Worm (Caenorhabditis elegans) whole organism, midembryonic: Measurements from ENCODE around the gene rpn-7.
A peak's percentile ranks its signal among the peaks of the same experiment; 100 is the strongest.
"Not testable (repeated sequence)": the region's sequence is repeated elsewhere in the genome, so short reads cannot be mapped to it uniquely, and the experiment has no call there.

Experiments
- T22C8.4 ChIP-seq: fragments of 200-800 bp; sonication (Bioruptor generic); IDR thresholded peaks from 2 replicates; pipeline ENCODE4 v1.3.6; 2022; ENCODE audit warnings: missing genetic modification characterization, missing compliant biosample characterization
- cog-1 ChIP-seq: sonication (generic microtip); optimal IDR thresholded peaks from 2 replicates; lab custom pipeline; 2016; ENCODE audit warnings: missing genetic modification characterization, missing compliant biosample characterization
- flt-1 ChIP-seq: fragments of 200-800 bp; sonication (Bioruptor generic); IDR thresholded peaks from 2 replicates; pipeline ENCODE4 v1.3.6; 2022; ENCODE audit warnings: missing genetic modification characterization, missing compliant biosample characterization
- klf-2 ChIP-seq: fragments of 200-800 bp; sonication (Bioruptor generic); conservative IDR thresholded peaks from 2 replicates; pipeline ENCODE4 v1.3.6; 2022; ENCODE audit warnings: missing genetic modification reagents, missing genetic modification characterization, missing compliant biosample characterization
- med-1 ChIP-seq: sonication (generic microtip); optimal IDR thresholded peaks from 2 replicates; lab custom pipeline; 2017; ENCODE audit warnings: missing genetic modification characterization, mild to moderate bottlenecking, missing compliant biosample characterization, antibody characterized with exemption, missing genetic modification reagents; ENCODE audit not compliant: insufficient read depth
- ref-1 ChIP-seq: fragments of 200-800 bp; sonication (Bioruptor generic); conservative IDR thresholded peaks from 2 replicates; pipeline ENCODE4 v1.3.6; 2022; ENCODE audit warnings: missing genetic modification reagents, missing genetic modification characterization, missing compliant biosample characterization
- tab-1 ChIP-seq: fragments of 200-800 bp; sonication (Bioruptor generic); IDR thresholded peaks from 2 replicates; pipeline ENCODE4 v1.3.6; 2022; ENCODE audit warnings: missing genetic modification characterization, missing compliant biosample characterization
- ztf-23 ChIP-seq: fragments of 200-800 bp; sonication (Bioruptor generic); IDR thresholded peaks from 2 replicates; pipeline ENCODE4 v1.3.6; 2022; ENCODE audit warnings: missing genetic modification reagents, missing genetic modification characterization, missing compliant biosample characterization
- ztf-29 ChIP-seq: fragments of 200-800 bp; sonication (Bioruptor generic); IDR thresholded peaks from 2 replicates; pipeline ENCODE4 v1.3.6; 2022; ENCODE audit warnings: missing genetic modification reagents, missing genetic modification characterization, missing compliant biosample characterization

The rpn-7 gene

DNA sequence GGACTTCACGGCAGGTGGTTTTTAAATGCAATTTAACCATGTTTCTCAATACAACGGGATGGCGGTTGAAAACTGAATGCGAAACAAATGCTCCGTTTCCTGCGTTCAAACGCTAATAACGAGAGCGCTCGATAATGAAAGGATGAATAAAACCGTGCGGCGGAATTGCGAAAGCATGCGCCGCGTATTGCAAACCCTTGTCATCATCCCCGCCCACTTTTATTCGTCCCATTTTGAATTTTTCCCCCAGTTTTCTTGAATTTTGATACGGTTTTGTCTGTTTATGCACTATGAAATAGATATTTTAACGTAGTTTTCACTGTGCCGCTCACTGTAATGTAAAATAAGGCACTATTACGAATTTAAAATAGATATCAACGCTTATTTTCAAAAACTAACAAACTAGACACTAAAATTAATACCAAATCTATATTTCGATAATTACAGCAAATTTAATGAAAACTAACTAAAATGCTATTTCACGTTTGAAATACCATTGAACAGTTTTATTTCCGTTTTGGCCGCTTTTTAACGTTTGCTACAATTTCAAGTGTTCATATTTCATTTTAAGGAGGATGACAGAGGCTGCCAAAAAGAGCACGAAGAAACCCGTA, at the start of gene rpn-7, which contains the start of gene F49C12.9:
TSS of gene rpn-7 (plus strand) at position 564 of the 614 bp plus-strand sequence.
TSS of gene F49C12.9 (minus strand) at position 148 of the 614 bp plus-strand sequence.
- TF ChIP-seq tab-1 (GFP tag; lab: Robert Waterston, UW) (peak; percentile 81), T22C8.4 (GFP tag; lab: Robert Waterston, UW) (no peak), ztf-23 (GFP tag; lab: Robert Waterston, UW) (peak; percentile 85), med-1 (GFP tag; lab: Kevin White, UChicago) (peak; percentile 86), cog-1 (tag; lab: Kevin White, UChicago) (peak; percentile 52), ref-1 (GFP tag; lab: Robert Waterston, UW) (no peak), ztf-29 (GFP tag; lab: Robert Waterston, UW) (no peak), flt-1 (no peak; the same call in none of the 2 replicates)

DNA sequence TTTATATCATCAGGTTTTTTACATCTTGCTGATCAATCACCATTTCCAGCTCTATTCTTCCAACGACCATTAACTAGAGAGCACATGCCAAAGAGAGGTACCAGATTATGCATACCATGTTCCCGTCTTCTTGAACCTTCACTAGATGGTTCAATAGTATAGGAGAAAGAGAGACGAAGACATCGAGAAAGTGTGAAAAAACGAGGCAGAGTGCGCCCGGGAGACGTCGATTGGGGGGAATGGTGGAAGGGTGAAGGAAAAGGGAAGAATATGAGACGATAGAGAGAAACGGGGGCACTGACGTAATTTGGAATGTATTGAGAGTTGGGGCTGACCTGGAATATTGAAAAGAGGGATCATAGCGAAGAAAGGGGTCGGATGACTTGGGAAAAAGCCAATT, 48.9 kb upstream of the rpn-7 start:
- no peak for TF ChIP-seq ztf-23 (GFP tag; lab: Robert Waterston, UW)
- no peak for TF ChIP-seq tab-1 (GFP tag; lab: Robert Waterston, UW)
- TF ChIP-seq T22C8.4 (GFP tag; lab: Robert Waterston, UW): no peak
- no peak for TF ChIP-seq med-1 (GFP tag; lab: Kevin White, UChicago)
- no peak for TF ChIP-seq ztf-29 (GFP tag; lab: Robert Waterston, UW)
- no peak for TF ChIP-seq flt-1
- no peak for TF ChIP-seq klf-2
- no peak for TF ChIP-seq cog-1 (tag; lab: Kevin White, UChicago)
- TF ChIP-seq ref-1 (GFP tag; lab: Robert Waterston, UW): no peak

DNA sequence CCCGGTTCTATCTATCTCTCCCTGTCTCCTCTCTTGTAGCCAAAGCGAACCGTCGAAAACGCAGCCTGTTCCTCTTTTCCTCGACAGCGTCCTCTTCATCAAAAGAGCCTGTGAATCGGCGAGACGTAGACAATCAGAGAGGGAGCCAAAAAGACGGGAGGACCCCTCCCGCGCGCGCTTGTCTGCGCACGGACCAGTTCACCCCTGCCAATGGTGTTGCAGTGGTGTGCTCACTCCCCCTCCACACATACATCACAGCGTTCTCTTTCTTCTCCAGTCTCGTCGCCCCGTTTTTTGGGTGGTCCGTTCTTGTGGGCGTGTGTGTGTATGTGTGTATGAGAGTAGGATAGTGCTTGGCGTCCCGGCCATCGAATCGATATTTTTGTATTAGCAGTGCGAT, 47.5 kb upstream of the rpn-7 start:
- TF ChIP-seq flt-1: peak; percentile 66; the same call in 1 of the 2 replicates
- peak; percentile 68; the same call in 1 of the 2 replicates for TF ChIP-seq tab-1 (GFP tag; lab: Robert Waterston, UW)
- TF ChIP-seq ref-1 (GFP tag; lab: Robert Waterston, UW): no peak

DNA sequence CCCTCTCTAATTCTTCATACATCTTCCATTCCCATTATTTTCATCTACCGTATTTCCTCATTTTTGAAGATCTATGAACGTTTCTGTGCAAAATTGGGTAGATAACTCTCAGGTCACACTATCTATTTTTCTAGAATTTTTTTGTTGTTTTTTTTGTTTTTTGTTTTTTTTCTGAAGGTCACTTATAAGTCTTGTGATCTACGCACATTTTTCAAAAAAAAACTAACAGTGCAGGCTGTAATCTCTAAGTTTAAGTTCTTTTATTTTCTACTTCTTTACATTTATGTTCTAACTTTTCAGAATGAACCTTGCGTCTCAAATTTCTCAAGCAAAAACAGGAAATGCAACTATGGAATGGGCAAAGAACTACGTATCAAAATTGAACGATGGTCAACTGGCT, 46.6 kb upstream of the rpn-7 start, which contains the start of gene flh-3:
TSS of gene flh-3 (plus strand) at position 301 of the 400 bp plus-strand sequence.
- TF ChIP-seq klf-2: no peak
- no peak for TF ChIP-seq T22C8.4 (GFP tag; lab: Robert Waterston, UW)
- TF ChIP-seq ref-1 (GFP tag; lab: Robert Waterston, UW): no peak
- no peak for TF ChIP-seq ztf-23 (GFP tag; lab: Robert Waterston, UW)
- TF ChIP-seq tab-1 (GFP tag; lab: Robert Waterston, UW): no peak
- TF ChIP-seq flt-1: no peak
- TF ChIP-seq med-1 (GFP tag; lab: Kevin White, UChicago): no peak
- TF ChIP-seq ztf-29 (GFP tag; lab: Robert Waterston, UW): no peak
- no peak for TF ChIP-seq cog-1 (tag; lab: Kevin White, UChicago)

DNA sequence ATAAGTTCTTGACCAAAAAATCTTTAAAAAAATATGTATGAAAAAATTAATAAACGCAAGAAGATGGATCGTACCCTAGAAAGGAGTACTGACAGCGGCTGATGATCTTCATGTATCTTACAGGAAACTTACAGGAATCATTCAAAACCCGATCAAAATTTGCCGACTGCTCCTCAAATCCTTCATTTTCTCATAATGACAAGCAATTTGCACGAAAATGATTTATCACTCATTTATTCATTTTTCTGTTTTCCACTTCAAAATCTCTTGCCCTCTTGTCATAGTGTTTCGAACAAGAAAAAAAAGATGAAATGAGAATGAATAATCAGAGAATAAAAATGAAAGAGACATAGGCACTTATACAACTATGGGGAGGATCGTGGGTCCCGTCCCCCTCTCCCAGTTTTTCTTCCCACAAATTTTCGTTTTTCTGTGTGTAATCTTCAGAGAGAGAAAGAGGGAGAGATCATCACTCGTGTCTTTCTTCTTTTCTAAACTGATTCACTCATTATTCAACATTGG, 42.4 kb upstream of the rpn-7 start, which contains the start of gene nmy-3:
TSS of gene nmy-3 (plus strand) at position 472 of the 522 bp plus-strand sequence.
- TF ChIP-seq T22C8.4 (GFP tag; lab: Robert Waterston, UW): no peak
- no peak for TF ChIP-seq med-1 (GFP tag; lab: Kevin White, UChicago)
- TF ChIP-seq ztf-29 (GFP tag; lab: Robert Waterston, UW): no peak
- TF ChIP-seq ztf-23 (GFP tag; lab: Robert Waterston, UW): no peak
- TF ChIP-seq tab-1 (GFP tag; lab: Robert Waterston, UW): no peak
- no peak for TF ChIP-seq flt-1
- TF ChIP-seq cog-1 (tag; lab: Kevin White, UChicago): no peak
- TF ChIP-seq klf-2: no peak

DNA sequence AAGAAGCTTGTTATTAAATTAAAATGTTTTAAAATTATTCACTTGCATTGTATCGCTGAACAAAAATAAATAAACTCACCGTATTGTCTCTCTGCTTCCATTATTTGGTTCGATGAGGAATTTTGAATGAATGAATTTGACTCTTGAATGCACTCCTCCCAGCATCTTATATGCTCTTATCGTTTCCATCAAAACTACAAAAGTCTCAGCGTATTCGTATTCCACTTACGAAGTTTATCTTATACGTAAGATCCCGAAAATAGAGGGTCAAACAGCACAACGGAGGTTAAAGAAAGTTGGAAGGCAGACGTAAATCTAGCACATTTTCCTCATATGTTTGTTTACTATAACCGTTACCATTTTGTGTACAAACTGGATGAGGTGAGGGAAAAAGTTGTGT, 30.1 kb upstream of the rpn-7 start, which contains the start of gene nhr-267:
TSS of gene nhr-267 (minus strand) at position 101 of the 400 bp plus-strand sequence.
- TF ChIP-seq flt-1; klf-2; cog-1 (tag; lab: Kevin White, UChicago): not testable (repeated sequence)

DNA sequence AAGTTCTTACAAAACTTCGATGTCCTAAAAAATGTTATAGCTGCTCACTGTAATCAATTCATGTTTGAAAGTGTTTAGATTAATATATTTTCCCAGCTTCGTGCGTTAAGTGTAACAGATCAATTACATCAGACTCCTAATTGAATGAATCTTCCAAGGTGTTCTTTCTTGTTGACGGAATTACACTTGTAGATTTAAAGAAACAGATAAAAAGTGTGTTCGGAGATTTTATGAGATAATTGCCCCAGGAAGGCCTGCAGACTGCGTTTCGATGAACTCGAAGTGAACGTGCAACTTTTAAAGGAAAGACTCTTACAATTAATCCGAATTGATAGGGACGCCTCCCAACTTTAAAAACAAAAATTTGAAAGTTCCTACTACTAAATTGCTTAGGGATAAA, 26.8 kb upstream of the rpn-7 start:
- TF ChIP-seq med-1 (GFP tag; lab: Kevin White, UChicago): no peak
- TF ChIP-seq T22C8.4 (GFP tag; lab: Robert Waterston, UW): no peak
- TF ChIP-seq cog-1 (tag; lab: Kevin White, UChicago): no peak
- TF ChIP-seq ztf-29 (GFP tag; lab: Robert Waterston, UW): no peak
- no peak for TF ChIP-seq flt-1
- no peak for TF ChIP-seq tab-1 (GFP tag; lab: Robert Waterston, UW)
- no peak for TF ChIP-seq ztf-23 (GFP tag; lab: Robert Waterston, UW)

DNA sequence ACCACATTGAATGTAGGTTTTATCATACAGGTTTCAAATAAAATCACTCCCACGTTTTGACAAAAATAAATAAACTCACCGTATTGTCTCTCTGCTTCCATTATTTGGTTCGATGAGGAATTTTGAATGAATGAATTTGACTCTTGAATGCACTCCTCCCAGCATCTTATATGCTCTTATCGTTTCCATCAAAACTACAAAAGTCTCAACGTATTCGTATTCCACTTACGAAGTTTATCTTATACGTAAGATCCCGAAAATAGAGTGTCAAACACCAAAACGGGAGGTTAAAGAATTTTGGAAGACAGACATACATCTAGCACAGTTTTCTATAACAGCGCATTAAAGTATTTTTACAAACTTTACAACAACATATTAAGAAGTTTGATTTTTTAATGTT, 22.6 kb upstream of the rpn-7 start, which contains the start of gene nhr-264:
TSS of gene nhr-264 (minus strand) at position 101 of the 400 bp plus-strand sequence.
- TF ChIP-seq tab-1 (GFP tag; lab: Robert Waterston, UW); T22C8.4 (GFP tag; lab: Robert Waterston, UW); med-1 (GFP tag; lab: Kevin White, UChicago): not testable (repeated sequence)

DNA sequence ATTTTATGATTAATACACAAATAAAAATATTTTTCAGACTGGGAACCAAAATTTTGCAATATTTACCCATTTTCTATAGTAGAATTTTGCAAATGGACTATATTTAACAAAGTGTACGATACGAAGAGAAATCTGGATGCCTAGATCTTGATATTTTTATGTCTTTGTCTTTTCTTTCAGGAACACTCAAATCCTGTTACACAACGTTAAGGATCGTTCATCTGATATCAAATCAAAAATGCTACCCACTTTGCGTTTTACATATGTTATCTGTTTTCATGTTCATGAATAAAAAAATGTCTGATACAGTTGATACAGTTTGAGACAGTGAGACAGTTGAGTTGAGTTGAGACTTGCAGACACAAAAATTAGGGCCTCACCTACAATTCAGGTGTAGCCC, 20.1 kb upstream of the rpn-7 start, which contains the start of gene F49C12.1:
TSS of gene F49C12.1 (minus strand) at position 70 of the 400 bp plus-strand sequence.
- TF ChIP-seq T22C8.4 (GFP tag; lab: Robert Waterston, UW): no peak
- no peak for TF ChIP-seq med-1 (GFP tag; lab: Kevin White, UChicago)

DNA sequence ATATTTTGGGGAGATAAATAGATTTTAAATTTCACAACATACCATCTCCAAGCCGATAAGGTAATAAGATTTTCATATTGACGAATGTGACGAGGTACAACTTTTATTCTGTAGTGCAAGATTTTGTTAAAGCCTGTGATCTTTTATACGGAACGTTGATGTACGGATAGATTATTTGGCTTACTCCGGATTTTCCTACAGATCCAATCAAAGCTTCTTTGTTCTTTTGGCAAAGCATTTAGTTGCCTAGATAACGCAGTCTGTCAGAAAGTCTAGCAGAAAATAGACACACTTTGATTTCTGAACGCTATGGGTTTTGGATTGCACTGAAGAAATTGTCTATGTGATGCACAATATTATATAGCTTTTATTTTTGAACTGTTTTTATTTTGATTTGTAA, 17.3 kb upstream of the rpn-7 start, which contains the start of gene F49C12.2:
TSS of gene F49C12.2 (minus strand) at position 101 of the 400 bp plus-strand sequence.
- TF ChIP-seq ref-1 (GFP tag; lab: Robert Waterston, UW) (no peak), cog-1 (tag; lab: Kevin White, UChicago) (no peak), klf-2 (no peak), flt-1 (no peak), tab-1 (GFP tag; lab: Robert Waterston, UW) (no peak)
